Fruit fly (Drosophila melanogaster) ovary, adult (tissue): ENCODE data around the gene TwdlF.

Experiments
- CG17801 ChIP-seq: fragments of 200-800 bp; optimal IDR thresholded peaks from 2 replicates; lab custom pipeline; 2019; ENCODE audit warnings: missing biosample characterization, mild to moderate bottlenecking, missing genetic modification characterization, moderate library complexity; ENCODE audit not compliant: partially characterized antibody

The TwdlF gene

dm6 chr3R:4241776-4242175 is 5.0 kb upstream of the TwdlF start:
- TF ChIP-seq CG17801 (GFP tag; lab: Kevin White, UChicago), result no peak

dm6 chr3R:4242209-4242887 is 4.5 kb upstream of the TwdlF start, which contains the start of gene CG14642:
CG14642 (minus strand) TSS chr3R:4242717.
- no peak for TF ChIP-seq CG17801 (GFP tag; lab: Kevin White, UChicago)

- no peak for TF ChIP-seq CG17801 (GFP tag; lab: Kevin White, UChicago)
Observed at dm6 chr3R:4243096-4243940, 3.5 kb upstream of the TwdlF start, which contains the start of gene CG34305. CG34305 (minus strand) TSS chr3R:4243146.

dm6 chr3R:4249947-4250346 is 3.1 kb downstream of the TwdlF start:
- TF ChIP-seq CG17801 (GFP tag; lab: Kevin White, UChicago), result no peak

dm6 chr3R:4251241-4251640 is 4.4 kb downstream of the TwdlF start, which contains the start of gene TwdlG:
TwdlG (minus strand) TSS chr3R:4251341.
- TF ChIP-seq CG17801 (GFP tag; lab: Kevin White, UChicago), result no peak

- no peak for TF ChIP-seq CG17801 (GFP tag; lab: Kevin White, UChicago)
Observed at dm6 chr3R:4252943-4253342, 6.1 kb downstream of the TwdlF start, which contains the start of gene CG14644. CG14644 (minus strand) TSS chr3R:4253043.

- no peak for TF ChIP-seq CG17801 (GFP tag; lab: Kevin White, UChicago)
Observed at dm6 chr3R:4254408-4254807, 7.6 kb downstream of the TwdlF start, which contains the start of gene TwdlV. TwdlV (plus strand) TSS chr3R:4254708.

- TF ChIP-seq CG17801 (GFP tag; lab: Kevin White, UChicago), result no peak
Observed at dm6 chr3R:4256672-4257071, 9.9 kb downstream of the TwdlF start, which contains the start of gene Or82a. Or82a (plus strand) TSS chr3R:4256972.

- no peak for TF ChIP-seq CG17801 (GFP tag; lab: Kevin White, UChicago)
Observed at dm6 chr3R:4266470-4266869, 19.6 kb downstream of the TwdlF start, which contains the start of gene CG1092. CG1092 (plus strand) TSS chr3R:4266770.

dm6 chr3R:4268339-4268738 is 21.5 kb downstream of the TwdlF start:
- TF ChIP-seq CG17801 (GFP tag; lab: Kevin White, UChicago), result no peak

- TF ChIP-seq CG17801 (GFP tag; lab: Kevin White, UChicago), result no peak
Observed at dm6 chr3R:4277828-4278227, 31.0 kb downstream of the TwdlF start, which contains the start of gene flip. flip (minus strand) TSS chr3R:4277928.

dm6 chr3R:4280062-4280461 is 33.2 kb downstream of the TwdlF start, which contains the start of gene cpx:
cpx (plus strand) TSS chr3R:4280221.
- TF ChIP-seq CG17801 (GFP tag; lab: Kevin White, UChicago), result no peak

dm6 chr3R:4281119-4281861 is 34.5 kb downstream of the TwdlF start:
- TF ChIP-seq CG17801 (GFP tag; lab: Kevin White, UChicago), result no peak

- no peak for TF ChIP-seq CG17801 (GFP tag; lab: Kevin White, UChicago)
Observed at dm6 chr3R:4282207-4282606, 35.4 kb downstream of the TwdlF start.
